Worm (Caenorhabditis elegans): ENCODE data around the gene nspb-3.

ce11 chrIV:6607059-6607458 is 12.3 kb upstream of the nspb-3 start:
- no peak for TF ChIP-seq pqm-1 (tag; optimal IDR thresholded peaks at IDR 0.05)
- TF ChIP-seq ceh-82 (tag; optimal IDR thresholded peaks at IDR 0.05), result no peak
- TF ChIP-seq unc-39 (tag; optimal IDR thresholded peaks at IDR 0.05), result no peak
- no peak for TF ChIP-seq nhr-77 (tag; optimal IDR thresholded peaks at IDR 0.05)
- TF ChIP-seq ceh-9 (tag; optimal IDR thresholded peaks at IDR 0.05), result no peak
- TF ChIP-seq tbx-2 (tag; optimal IDR thresholded peaks at IDR 0.05), result no peak
- TF ChIP-seq lsy-12 (tag; optimal IDR thresholded peaks at IDR 0.05), result no peak
- no peak for TF ChIP-seq unc-62 (GFP tag; optimal IDR thresholded peaks at IDR 0.05)
- no peak for TF ChIP-seq R02D3.7 (tag; optimal IDR thresholded peaks at IDR 0.05)
- no peak for TF ChIP-seq snpc-4 (tag; optimal IDR thresholded peaks at IDR 0.05)
- no peak for TF ChIP-seq nhr-237 (tag; optimal IDR thresholded peaks at IDR 0.05)

Data from whole organism, L3 larva.